Fruit fly (Drosophila melanogaster) whole organism, embryonic: ENCODE data around the gene Chd3.
A peak's percentile ranks its signal among the peaks of the same experiment; 100 is the strongest.

Experiments used
- ATbp ChIP-seq: fragments of 200-800 bp; sonication (Bioruptor generic); optimal IDR thresholded peaks from 2 replicates; lab custom pipeline; 2017; ENCODE audit warnings: missing biosample characterization, mild to moderate bottlenecking, missing genetic modification characterization, missing genetic modification reagents
- B-H1 ChIP-seq: fragments of 200-800 bp; sonication (Bioruptor generic); IDR thresholded peaks from 3 replicates; pipeline ENCODE4 v1.3.6; 2022; ENCODE audit warnings: missing biosample characterization, missing genetic modification characterization
- CG11504 ChIP-seq: fragments of 200-800 bp; sonication (Bioruptor generic); optimal IDR thresholded peaks from 3 replicates; lab custom pipeline; 2019; ENCODE audit warnings: missing biosample characterization, mild to moderate bottlenecking, missing genetic modification characterization, moderate library complexity
- CG11560 ChIP-seq: fragments of 200-800 bp; sonication (Bioruptor generic); IDR thresholded peaks from 3 replicates; pipeline ENCODE4 v1.3.6; 2022; ENCODE audit warnings: missing biosample characterization, missing genetic modification characterization
- CG13287 ChIP-seq: fragments of 200-800 bp; sonication (Bioruptor generic); IDR thresholded peaks from 2 replicates; pipeline ENCODE4 v1.3.6; 2022; ENCODE audit warnings: missing biosample characterization, missing genetic modification characterization; ENCODE audit not compliant: partially characterized antibody
- CG1603 ChIP-seq: fragments of 200-800 bp; sonication (Bioruptor generic); optimal IDR thresholded peaks from 2 replicates; lab custom pipeline; 2019; ENCODE audit warnings: missing biosample characterization, mild to moderate bottlenecking, missing genetic modification characterization, moderate library complexity
- CG16815 ChIP-seq: fragments of 200-800 bp; sonication (Bioruptor generic); optimal IDR thresholded peaks from 3 replicates; lab custom pipeline; 2017; ENCODE audit warnings: missing biosample characterization, mild to moderate bottlenecking, missing genetic modification characterization
- CG18011 ChIP-seq: fragments of 200-800 bp; sonication (Bioruptor generic); optimal IDR thresholded peaks from 2 replicates; lab custom pipeline; 2017; ENCODE audit warnings: missing biosample characterization, missing genetic modification characterization, mild to moderate bottlenecking, moderate library complexity, missing genotype
- CG2889 ChIP-seq: fragments of 200-800 bp; sonication (Bioruptor generic); IDR thresholded peaks from 3 replicates; pipeline ENCODE4 v1.3.6; 2022; ENCODE audit warnings: missing biosample characterization, missing genetic modification characterization
- CG34376 ChIP-seq: fragments of 200-800 bp; sonication (Bioruptor generic); optimal IDR thresholded peaks from 2 replicates; lab custom pipeline; 2018; ENCODE audit warnings: missing biosample characterization, mild to moderate bottlenecking, missing genetic modification characterization
- CG3995 ChIP-seq: fragments of 200-800 bp; sonication (Bioruptor generic); optimal IDR thresholded peaks from 3 replicates; lab custom pipeline; 2016; ENCODE audit warnings: missing biosample characterization, missing genetic modification characterization
- CG6689 ChIP-seq: fragments of 200-800 bp; sonication (Bioruptor generic); IDR thresholded peaks from 2 replicates; pipeline ENCODE4 v1.3.6; 2022; ENCODE audit warnings: missing biosample characterization, missing genetic modification characterization
- CG7786 ChIP-seq: fragments of 200-800 bp; sonication (Bioruptor generic); optimal IDR thresholded peaks from 2 replicates; lab custom pipeline; 2016; ENCODE audit warnings: missing biosample characterization, missing genetic modification characterization
- CG9876 ChIP-seq: fragments of 200-800 bp; sonication (Bioruptor generic); optimal IDR thresholded peaks from 2 replicates; lab custom pipeline; 2016; ENCODE audit warnings: missing biosample characterization, missing genetic modification characterization
- Dll ChIP-seq: fragments of 200-800 bp; sonication (Bioruptor generic); IDR thresholded peaks from 4 replicates; pipeline ENCODE4 v1.3.6; 2022; ENCODE audit warnings: missing biosample characterization, missing genetic modification characterization; ENCODE audit not compliant: partially characterized antibody
- Doc2 ChIP-seq: fragments of 200-800 bp; sonication (Bioruptor generic); IDR thresholded peaks from 2 replicates; pipeline ENCODE4 v1.3.6; 2022; ENCODE audit warnings: missing biosample characterization, missing genetic modification characterization
- Hmr ChIP-seq: fragments of 200-800 bp; sonication (Bioruptor generic); optimal IDR thresholded peaks from 3 replicates; lab custom pipeline; 2017; ENCODE audit warnings: mild to moderate bottlenecking, missing biosample characterization, missing genetic modification reagents, missing genetic modification characterization
- Hr39 ChIP-seq: fragments of >200 bp; optimal IDR thresholded peaks from 2 replicates; lab custom pipeline; 2017
- Lhr ChIP-seq: fragments of 200-800 bp; sonication (Bioruptor generic); optimal IDR thresholded peaks from 3 replicates; lab custom pipeline; 2017; ENCODE audit warnings: mild to moderate bottlenecking, missing biosample characterization, missing genetic modification reagents, missing genetic modification characterization
- Nf-YB ChIP-seq: fragments of 200-800 bp; sonication (Bioruptor generic); optimal IDR thresholded peaks from 3 replicates; lab custom pipeline; 2019; ENCODE audit warnings: missing biosample characterization, mild to moderate bottlenecking, missing genetic modification characterization, moderate library complexity
- Nf-YC ChIP-seq: fragments of 200-800 bp; optimal IDR thresholded peaks from 3 replicates; lab custom pipeline; 2019; ENCODE audit warnings: missing biosample characterization, mild to moderate bottlenecking, missing genetic modification characterization, moderate library complexity
- Ravus ChIP-seq: fragments of 200-800 bp; sonication (Bioruptor generic); IDR thresholded peaks from 2 replicates; pipeline ENCODE4 v1.3.6; 2022; ENCODE audit warnings: missing biosample characterization, missing genetic modification characterization
- TFAM ChIP-seq: fragments of 200-800 bp; sonication (Bioruptor generic); optimal IDR thresholded peaks from 2 replicates; lab custom pipeline; 2017; ENCODE audit warnings: missing biosample characterization, missing genetic modification characterization, inconsistent platforms
- ac ChIP-seq: fragments of 200-800 bp; sonication (Bioruptor generic); optimal IDR thresholded peaks from 3 replicates; lab custom pipeline; 2017; ENCODE audit warnings: missing biosample characterization, mild to moderate bottlenecking, missing genetic modification characterization
- aop ChIP-seq: fragments of 200-800 bp; sonication (Bioruptor generic); IDR thresholded peaks from 2 replicates; pipeline ENCODE4 v1.3.6; 2022; ENCODE audit warnings: missing biosample characterization, missing genetic modification characterization
- ara ChIP-seq: fragments of 200-800 bp; sonication (Bioruptor generic); IDR thresholded peaks from 2 replicates; pipeline ENCODE4 v1.3.6; 2022; ENCODE audit warnings: missing biosample characterization, missing genetic modification characterization
- ash1 ChIP-seq: fragments of 200-800 bp; sonication (Bioruptor generic); optimal IDR thresholded peaks from 2 replicates; lab custom pipeline; 2018; ENCODE audit warnings: missing biosample characterization, mild to moderate bottlenecking, missing genetic modification characterization
- ato ChIP-seq: fragments of 200-800 bp; sonication (Bioruptor generic); IDR thresholded peaks from 2 replicates; pipeline ENCODE4 v1.3.6; 2022; ENCODE audit warnings: missing biosample characterization, missing genetic modification characterization; ENCODE audit not compliant: partially characterized antibody
- bsh ChIP-seq, 2 experiments: fragments of 200-800 bp; sonication (Bioruptor generic); optimal IDR thresholded peaks; 2 replicates each; lab custom pipeline; 2017 to 2018; ENCODE audit warnings: mild to moderate bottlenecking in 2 of 2, missing biosample characterization in 2 of 2, missing genetic modification characterization in 2 of 2, moderate library complexity in 1 of 2
- cas ChIP-seq: fragments of 200-800 bp; sonication (Bioruptor generic); IDR thresholded peaks from 2 replicates; pipeline ENCODE4 v1.3.6; 2022; ENCODE audit warnings: missing biosample characterization, missing genetic modification characterization
- ci ChIP-seq: fragments of 200-800 bp; sonication (Bioruptor generic); IDR thresholded peaks from 3 replicates; pipeline ENCODE4 v1.3.6; 2022; ENCODE audit warnings: missing biosample characterization, missing genetic modification characterization
- cwo ChIP-seq: fragments of 200-800 bp; sonication (Bioruptor generic); optimal IDR thresholded peaks from 3 replicates; lab custom pipeline; 2017; ENCODE audit warnings: missing biosample characterization, missing genetic modification characterization, mild to moderate bottlenecking, moderate library complexity, missing genetic modification reagents
- danr ChIP-seq: fragments of 200-800 bp; sonication (Bioruptor generic); IDR thresholded peaks from 2 replicates; pipeline ENCODE4 v1.3.6; 2022; ENCODE audit warnings: missing biosample characterization, missing genetic modification characterization
- disco-r ChIP-seq: fragments of 200-800 bp; sonication (Bioruptor generic); optimal IDR thresholded peaks from 2 replicates; lab custom pipeline; 2016; ENCODE audit warnings: missing biosample characterization, missing genetic modification characterization
- dm ChIP-seq: fragments of 200-800 bp; sonication (Bioruptor generic); optimal IDR thresholded peaks from 3 replicates; lab custom pipeline; 2016; ENCODE audit warnings: missing biosample characterization, missing genetic modification characterization
- gce ChIP-seq: fragments of 200-800 bp; sonication (Bioruptor generic); IDR thresholded peaks from 3 replicates; pipeline ENCODE4 v1.3.6; 2022; ENCODE audit warnings: missing biosample characterization, missing genetic modification characterization
- gcm2 ChIP-seq: fragments of 200-800 bp; sonication (Bioruptor generic); optimal IDR thresholded peaks from 2 replicates; lab custom pipeline; 2016; ENCODE audit warnings: missing biosample characterization, missing genetic modification characterization
- gem ChIP-seq: fragments of 200-800 bp; sonication (Bioruptor generic); optimal IDR thresholded peaks from 2 replicates; lab custom pipeline; 2019; ENCODE audit warnings: missing biosample characterization, mild to moderate bottlenecking, missing genetic modification characterization, moderate library complexity
- gt ChIP-seq: fragments of 200-800 bp; sonication (Bioruptor generic); IDR thresholded peaks from 2 replicates; pipeline ENCODE4 v1.3.6; 2022; ENCODE audit warnings: missing biosample characterization, missing genetic modification characterization
- hbn ChIP-seq: fragments of 200-800 bp; sonication (Bioruptor generic); IDR thresholded peaks from 2 replicates; pipeline ENCODE4 v1.3.6; 2022; ENCODE audit warnings: missing biosample characterization, missing genetic modification characterization; ENCODE audit not compliant: partially characterized antibody
- hth ChIP-seq: fragments of >200 bp; optimal IDR thresholded peaks from 2 replicates; lab custom pipeline; 2017; ENCODE audit warnings: inconsistent platforms
- insv ChIP-seq, 2 experiments: fragments of 200-800 bp; sonication (Bioruptor generic); optimal IDR thresholded peaks; 3 replicates each; lab custom pipeline; 2016 to 2018; ENCODE audit warnings: missing biosample characterization in 2 of 2, missing genetic modification characterization in 2 of 2
- inv ChIP-seq: fragments of 200-800 bp; sonication (Bioruptor generic); IDR thresholded peaks from 2 replicates; pipeline ENCODE4 v1.3.6; 2022; ENCODE audit warnings: missing biosample characterization, missing genetic modification characterization; ENCODE audit not compliant: partially characterized antibody
- nom ChIP-seq: fragments of 200-800 bp; sonication (Bioruptor generic); optimal IDR thresholded peaks from 2 replicates; lab custom pipeline; 2017; ENCODE audit warnings: missing biosample characterization, missing genetic modification characterization, mild to moderate bottlenecking, moderate library complexity, missing genetic modification reagents
- pnt ChIP-seq: fragments of 200-800 bp; sonication (Bioruptor generic); optimal IDR thresholded peaks from 3 replicates; lab custom pipeline; 2016; ENCODE audit warnings: missing biosample characterization, missing genetic modification characterization
- schlank ChIP-seq: fragments of 200-800 bp; sonication (Bioruptor generic); optimal IDR thresholded peaks from 2 replicates; lab custom pipeline; 2018; ENCODE audit warnings: missing biosample characterization, mild to moderate bottlenecking, missing genetic modification characterization
- seq ChIP-seq: fragments of 200-800 bp; sonication (Bioruptor generic); IDR thresholded peaks from 2 replicates; pipeline ENCODE4 v1.3.6; 2022; ENCODE audit warnings: missing biosample characterization, missing genetic modification characterization
- sim ChIP-seq: fragments of 200-800 bp; sonication (Bioruptor generic); IDR thresholded peaks from 2 replicates; pipeline ENCODE4 v1.3.6; 2022; ENCODE audit warnings: missing biosample characterization, missing genetic modification characterization
- stc ChIP-seq: fragments of 200-800 bp; sonication (Bioruptor generic); IDR thresholded peaks from 2 replicates; pipeline ENCODE4 v1.3.6; 2022; ENCODE audit warnings: missing biosample characterization, missing genetic modification characterization
- toy ChIP-seq: fragments of 200-800 bp; sonication (Bioruptor generic); IDR thresholded peaks from 2 replicates; pipeline ENCODE4 v1.3.6; 2022; ENCODE audit warnings: missing biosample characterization, missing genetic modification characterization
- unpg ChIP-seq: fragments of 200-800 bp; sonication (Bioruptor generic); optimal IDR thresholded peaks from 3 replicates; lab custom pipeline; 2018; ENCODE audit warnings: missing biosample characterization, mild to moderate bottlenecking, missing genetic modification characterization, moderate library complexity
- wek ChIP-seq: fragments of 200-800 bp; sonication (Bioruptor generic); optimal IDR thresholded peaks from 3 replicates; lab custom pipeline; 2018; ENCODE audit warnings: missing biosample characterization, mild to moderate bottlenecking, missing genetic modification characterization, moderate library complexity

Gene Chd3

DNA sequence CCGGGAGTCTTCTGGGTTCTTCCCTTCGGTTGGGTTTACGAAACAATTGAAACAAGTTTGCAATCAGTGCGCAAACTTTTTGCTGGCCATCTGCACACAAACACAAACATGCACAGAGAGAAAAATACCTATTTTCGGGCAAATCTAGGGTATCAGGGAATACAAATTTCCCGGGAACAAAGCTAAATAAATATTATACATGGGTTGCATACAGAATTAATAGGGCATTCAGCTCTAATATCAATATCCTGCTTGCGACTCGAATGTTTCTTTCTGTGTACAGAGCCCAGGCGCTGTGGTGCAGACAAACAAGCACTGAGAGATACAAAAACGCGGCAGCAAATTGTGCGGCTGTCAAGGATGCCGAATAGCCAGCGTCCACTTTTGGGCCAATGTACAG lies 2.9 kb upstream of the Chd3 start (continued):
- no peak for TF ChIP-seq nom
- 0 out of 3 replicates have a peak, but pooled peaks have one; percentile 34 for TF ChIP-seq ci (GFP tag; lab: Robert Waterston, UW)
- TF ChIP-seq Nf-YC (tag; lab: Kevin White, UChicago) = no peak
- 0 out of 3 replicates have a peak, but pooled peaks have one; percentile 17 for TF ChIP-seq CG11560 (tag; lab: Robert Waterston, UW)
- no peak for TF ChIP-seq Doc2
- no peak for TF ChIP-seq toy (GFP tag; lab: Robert Waterston, UW)
- TF ChIP-seq insv (GFP tag; optimal IDR thresholded peaks at IDR 0.05; lab: Kevin White, UChicago) = no peak
- peak; percentile 57 for TF ChIP-seq CG1603 (tag; lab: Kevin White, UChicago)
- TF ChIP-seq CG16815 (GFP tag; lab: Kevin White, UChicago) = no peak
- peak; percentile 20 for TF ChIP-seq unpg
- TF ChIP-seq pnt = no peak
- no peak for TF ChIP-seq ato
- TF ChIP-seq CG11504 (tag; lab: Kevin White, UChicago) = peak; percentile 6
- no peak for TF ChIP-seq dm (GFP tag; lab: Kevin White, UChicago)
- TF ChIP-seq CG7786 (GFP tag; lab: Kevin White, UChicago) = no peak
- TF ChIP-seq danr = no peak
- no peak for TF ChIP-seq schlank
- TF ChIP-seq Lhr (GFP tag; lab: Kevin White, UChicago) = no peak
- no peak for TF ChIP-seq CG13287 (GFP tag; lab: Robert Waterston, UW)
- TF ChIP-seq seq (GFP tag; lab: Robert Waterston, UW) = no peak
- no peak for TF ChIP-seq cwo (GFP tag; lab: Kevin White, UChicago)
- no peak for TF ChIP-seq sim (GFP tag; lab: Robert Waterston, UW)
- TF ChIP-seq disco-r (GFP tag; lab: Kevin White, UChicago) = no peak
- no peak for TF ChIP-seq ac (GFP tag; lab: Kevin White, UChicago)
- peak; percentile 47; the same call in 1 of the 2 replicates for TF ChIP-seq ara (GFP tag; lab: Robert Waterston, UW)
- TF ChIP-seq TFAM (GFP tag; lab: Kevin White, UChicago) = no peak
- TF ChIP-seq Dll (GFP tag; lab: Robert Waterston, UW) = no peak
- TF ChIP-seq Nf-YB (GFP tag; lab: Kevin White, UChicago) = no peak
- TF ChIP-seq cas (GFP tag; lab: Robert Waterston, UW) = no peak
- no peak for TF ChIP-seq inv (GFP tag; lab: Robert Waterston, UW)
- TF ChIP-seq ATbp = no peak
- no peak for TF ChIP-seq hth (lab: Kevin White, UChicago)
- TF ChIP-seq aop (GFP tag; lab: Robert Waterston, UW) = no peak
- no peak for TF ChIP-seq hbn (GFP tag; lab: Robert Waterston, UW)
- TF ChIP-seq stc (GFP tag; lab: Robert Waterston, UW) = no peak
- TF ChIP-seq gt (GFP tag; lab: Robert Waterston, UW) = no peak
- no peak for TF ChIP-seq CG2889 (GFP tag; lab: Robert Waterston, UW)
- TF ChIP-seq gce (GFP tag; lab: Robert Waterston, UW) = no peak
- TF ChIP-seq gcm2 (GFP tag; lab: Kevin White, UChicago) = no peak
- no peak for TF ChIP-seq wek (GFP tag; lab: Kevin White, UChicago)
- 0 out of 2 replicates have a peak, but pooled peaks have one; percentile 28 for TF ChIP-seq CG6689 (GFP tag; lab: Robert Waterston, UW)
- peak; percentile 26 for TF ChIP-seq Hmr (GFP tag; lab: Kevin White, UChicago)
- TF ChIP-seq Ravus = no peak
- TF ChIP-seq Hr39 (lab: Kevin White, UChicago) = no peak
- no peak for TF ChIP-seq CG18011 (GFP tag; lab: Kevin White, UChicago)
- no peak for TF ChIP-seq CG34376
- TF ChIP-seq gem (tag; lab: Kevin White, UChicago) = peak; percentile 51
- no peak for TF ChIP-seq B-H1
- TF ChIP-seq ash1 (GFP tag; lab: Kevin White, UChicago) = no peak
- TF ChIP-seq bsh (GFP tag; optimal IDR thresholded peaks at IDR 0.05; lab: Kevin White, UChicago) = no peak
- TF ChIP-seq CG9876 = no peak
- TF ChIP-seq CG3995 (GFP tag; lab: Kevin White, UChicago) = no peak
